Worm (Caenorhabditis elegans) whole organism, L2 larva: ENCODE results near the gene T23E7.2.
A peak's percentile ranks its signal among the peaks of the same experiment; 100 is the strongest.
"Not testable (repeated sequence)": the region's sequence is repeated elsewhere in the genome, so short reads cannot be mapped to it uniquely, and the experiment has no call there.

Experiments
- C34F6.9 ChIP-seq: fragments of 150-350 bp; optimal IDR thresholded peaks from 2 replicates; lab custom pipeline; 2014; ENCODE audit warnings: missing biosample characterization, missing genetic modification characterization
- F13H6.1 ChIP-seq: sonication (generic microtip); optimal IDR thresholded peaks from 2 replicates; lab custom pipeline; 2016; ENCODE audit warnings: missing genetic modification characterization, missing compliant biosample characterization
- R02D3.7 ChIP-seq: fragments of 150-350 bp; optimal IDR thresholded peaks from 2 replicates; lab custom pipeline; 2014; ENCODE audit warnings: missing biosample characterization, missing genetic modification characterization
- ZK546.5 ChIP-seq: sonication (generic microtip); optimal IDR thresholded peaks from 2 replicates; lab custom pipeline; 2017; ENCODE audit warnings: missing biosample characterization, missing genetic modification characterization
- alr-1 ChIP-seq: fragments of 150-350 bp; optimal IDR thresholded peaks from 2 replicates; lab custom pipeline; 2014; ENCODE audit warnings: missing biosample characterization, missing genetic modification characterization
- aly-2 ChIP-seq: fragments of 150-350 bp; optimal IDR thresholded peaks from 2 replicates; lab custom pipeline; 2014; ENCODE audit warnings: missing biosample characterization, missing genetic modification characterization
- ama-1 ChIP-seq: fragments of 150-350 bp; optimal IDR thresholded peaks from 2 replicates; lab custom pipeline; 2018; ENCODE audit warnings: inconsistent platforms
- blmp-1 ChIP-seq: sonication (generic microtip); optimal IDR thresholded peaks from 2 replicates; lab custom pipeline; 2017; ENCODE audit warnings: missing genetic modification characterization, mild to moderate bottlenecking, missing compliant biosample characterization, antibody characterized with exemption, moderate library complexity; ENCODE audit not compliant: insufficient read depth
- ceh-16 ChIP-seq: fragments of 150-350 bp; optimal IDR thresholded peaks from 2 replicates; lab custom pipeline; 2014; ENCODE audit warnings: missing biosample characterization, missing genetic modification characterization
- ceh-82 ChIP-seq: fragments of 150-350 bp; optimal IDR thresholded peaks from 2 replicates; lab custom pipeline; 2014; ENCODE audit warnings: missing biosample characterization, missing genetic modification characterization
- crh-2 ChIP-seq: sonication (generic microtip); optimal IDR thresholded peaks from 2 replicates; lab custom pipeline; 2017; ENCODE audit warnings: missing biosample characterization, missing genetic modification characterization
- elt-1 ChIP-seq: fragments of 150-350 bp; optimal IDR thresholded peaks from 2 replicates; lab custom pipeline; 2014; ENCODE audit warnings: missing biosample characterization, missing genetic modification characterization
- elt-3 ChIP-seq: sonication (generic microtip); optimal IDR thresholded peaks from 2 replicates; lab custom pipeline; 2017; ENCODE audit warnings: missing biosample characterization, missing genetic modification characterization
- fos-1 ChIP-seq: fragments of 150-350 bp; optimal IDR thresholded peaks from 2 replicates; lab custom pipeline; 2014; ENCODE audit warnings: missing biosample characterization, missing genetic modification characterization
- lin-13 ChIP-seq: fragments of 150-350 bp; optimal IDR thresholded peaks from 2 replicates; lab custom pipeline; 2014; ENCODE audit warnings: missing biosample characterization, missing genetic modification reagents, missing genetic modification characterization
- lin-39 ChIP-seq: fragments of 150-350 bp; optimal IDR thresholded peaks from 2 replicates; lab custom pipeline; 2014; ENCODE audit warnings: missing biosample characterization, missing genetic modification reagents, missing genetic modification characterization
- lsy-2 ChIP-seq, 2 experiments: fragments of 150-350 bp in 1 of 2; sonication (generic microtip) in 1 of 2; optimal IDR thresholded peaks; 2 replicates each; lab custom pipeline; 2014 to 2017; ENCODE audit warnings: missing biosample characterization in 2 of 2, missing genetic modification characterization in 2 of 2
- mab-5 ChIP-seq: fragments of 150-350 bp; optimal IDR thresholded peaks from 2 replicates; lab custom pipeline; 2014; ENCODE audit warnings: missing biosample characterization, missing genetic modification characterization
- mbf-1 ChIP-seq: sonication (generic microtip); optimal IDR thresholded peaks from 2 replicates; lab custom pipeline; 2017; ENCODE audit warnings: missing biosample characterization, missing genetic modification characterization
- nhr-11 ChIP-seq: fragments of 150-350 bp; optimal IDR thresholded peaks from 2 replicates; lab custom pipeline; 2014; ENCODE audit warnings: missing biosample characterization, missing genetic modification characterization
- nhr-129 ChIP-seq: fragments of 150-350 bp; optimal IDR thresholded peaks from 2 replicates; lab custom pipeline; 2014; ENCODE audit warnings: missing biosample characterization, missing genetic modification characterization
- nhr-21 ChIP-seq: fragments of 150-350 bp; optimal IDR thresholded peaks from 2 replicates; lab custom pipeline; 2014; ENCODE audit warnings: missing biosample characterization, missing genetic modification characterization
- nhr-23 ChIP-seq: fragments of 150-350 bp; optimal IDR thresholded peaks from 2 replicates; lab custom pipeline; 2014; ENCODE audit warnings: missing biosample characterization, missing genetic modification reagents, missing genetic modification characterization
- nhr-237 ChIP-seq: fragments of 150-350 bp; optimal IDR thresholded peaks from 2 replicates; lab custom pipeline; 2014; ENCODE audit warnings: missing biosample characterization, missing genetic modification characterization
- nhr-6 ChIP-seq: fragments of 150-350 bp; optimal IDR thresholded peaks from 2 replicates; lab custom pipeline; 2014; ENCODE audit warnings: missing biosample characterization, missing genetic modification characterization
- nhr-77 ChIP-seq: fragments of 150-350 bp; optimal IDR thresholded peaks from 2 replicates; lab custom pipeline; 2014; ENCODE audit warnings: missing biosample characterization, missing genetic modification characterization
- peb-1 ChIP-seq: fragments of 150-350 bp; optimal IDR thresholded peaks from 2 replicates; lab custom pipeline; 2014; ENCODE audit warnings: missing biosample characterization, missing genetic modification characterization
- sma-3 ChIP-seq: sonication (generic microtip); optimal IDR thresholded peaks from 2 replicates; lab custom pipeline; 2016; ENCODE audit warnings: missing genetic modification reagents, missing genetic modification characterization, missing compliant biosample characterization
- sma-9 ChIP-seq, 2 experiments: fragments of 150-350 bp in 1 of 2; sonication (generic microtip) in 1 of 2; optimal IDR thresholded peaks; 2 replicates each; lab custom pipeline; 2014 to 2016; ENCODE audit warnings: missing genetic modification characterization in 2 of 2, mild to moderate bottlenecking in 1 of 2, missing biosample characterization in 1 of 2, missing compliant biosample characterization in 1 of 2, missing genetic modification reagents in 1 of 2, moderate library complexity in 1 of 2
- snpc-4 ChIP-seq: fragments of 150-350 bp; optimal IDR thresholded peaks from 2 replicates; lab custom pipeline; 2014; ENCODE audit warnings: missing biosample characterization, missing genetic modification characterization
- unc-55 ChIP-seq: fragments of 150-350 bp; sonication (generic microtip); optimal IDR thresholded peaks from 3 replicates; lab custom pipeline; 2014; ENCODE audit warnings: missing biosample characterization, missing genetic modification reagents, missing genetic modification characterization
- unc-62 ChIP-seq: fragments of 150-350 bp; optimal IDR thresholded peaks from 2 replicates; lab custom pipeline; 2014; ENCODE audit warnings: missing biosample characterization, missing genetic modification reagents, missing genetic modification characterization
- zag-1 ChIP-seq: fragments of 150-350 bp; optimal IDR thresholded peaks from 2 replicates; lab custom pipeline; 2014; ENCODE audit warnings: missing biosample characterization, missing genetic modification characterization
- ztf-1 ChIP-seq: fragments of 200-800 bp; sonication (Bioruptor generic); conservative IDR thresholded peaks from 2 replicates; pipeline ENCODE4 v1.3.6; 2022; ENCODE audit warnings: missing genetic modification characterization, missing compliant biosample characterization
- ztf-11 ChIP-seq: sonication (generic microtip); optimal IDR thresholded peaks from 2 replicates; lab custom pipeline; 2017; ENCODE audit warnings: missing biosample characterization, missing genetic modification characterization
- ztf-4 ChIP-seq: fragments of 150-350 bp; optimal IDR thresholded peaks from 2 replicates; lab custom pipeline; 2014; ENCODE audit warnings: missing biosample characterization, missing genetic modification characterization

The T23E7.2 gene

ce11 chrX:17642832-17643231, 28.0 kb upstream of the T23E7.2 start:
- TF ChIP-seq nhr-77 (tag; lab: Kevin White, UChicago) (no peak), ztf-1 (no peak)

ce11 chrX:17643812-17644211, 27.0 kb upstream of the T23E7.2 start:
- TF ChIP-seq sma-9 (GFP tag; optimal IDR thresholded peaks at IDR 0.05; lab: Kevin White, UChicago): peak; percentile 9
- TF ChIP-seq sma-9 (tag; optimal IDR thresholded peaks at IDR 0.05; lab: Kevin White, UChicago): no peak
- no peak for TF ChIP-seq elt-1 (tag; lab: Kevin White, UChicago)
- no peak for TF ChIP-seq nhr-237 (tag; lab: Kevin White, UChicago)
- TF ChIP-seq nhr-6 (tag; lab: Kevin White, UChicago): no peak
- TF ChIP-seq sma-3 (GFP tag; lab: Kevin White, UChicago): peak; percentile 22
- TF ChIP-seq ztf-11 (tag; lab: Kevin White, UChicago): no peak
- no peak for TF ChIP-seq ZK546.5 (tag; lab: Kevin White, UChicago)
- TF ChIP-seq lsy-2 (tag; optimal IDR thresholded peaks at IDR 0.05; lab: Kevin White, UChicago): no peak

- not testable (repeated sequence) for TF ChIP-seq nhr-21; lin-39 (tag; lab: Kevin White, UChicago); aly-2 (tag; lab: Kevin White, UChicago)
Observed at ce11 chrX:17649380-17649779, 21.4 kb upstream of the T23E7.2 start, which contains the start of gene tmem-218. Gene tmem-218 (plus strand): TSS chrX:17649680.

ce11 chrX:17662146-17662545, 8.7 kb upstream of the T23E7.2 start, which contains the start of gene nlp-6:
Gene nlp-6 (plus strand): TSS chrX:17662446.
- TF ChIP-seq R02D3.7 (tag; lab: Kevin White, UChicago): no peak
- no peak for TF ChIP-seq unc-62 (GFP tag; lab: Kevin White, UChicago)
- no peak for TF ChIP-seq sma-3 (GFP tag; lab: Kevin White, UChicago)
- no peak for TF ChIP-seq ceh-82 (tag; lab: Kevin White, UChicago)
- no peak for TF ChIP-seq unc-55
- no peak for TF ChIP-seq lin-39 (tag; lab: Kevin White, UChicago)
- TF ChIP-seq alr-1 (tag; lab: Kevin White, UChicago): no peak

ce11 chrX:17667288-17667687, 3.5 kb upstream of the T23E7.2 start:
- TF ChIP-seq lin-39 (tag; lab: Kevin White, UChicago) (no peak), zag-1 (no peak), nhr-23 (tag; lab: Kevin White, UChicago) (no peak), nhr-77 (tag; lab: Kevin White, UChicago) (no peak), crh-2 (tag; lab: Kevin White, UChicago) (no peak), ztf-11 (tag; lab: Kevin White, UChicago) (no peak), elt-3 (no peak), alr-1 (tag; lab: Kevin White, UChicago) (no peak), ceh-16 (tag; lab: Kevin White, UChicago) (no peak), mbf-1 (tag; lab: Kevin White, UChicago) (no peak), blmp-1 (tag; lab: Kevin White, UChicago) (no peak), nhr-11 (no peak), peb-1 (tag; lab: Kevin White, UChicago) (no peak), snpc-4 (tag; lab: Kevin White, UChicago) (no peak), sma-9 (GFP tag; optimal IDR thresholded peaks at IDR 0.05; lab: Kevin White, UChicago) (peak; percentile 37), sma-9 (tag; optimal IDR thresholded peaks at IDR 0.05; lab: Kevin White, UChicago) (no peak), unc-62 (GFP tag; lab: Kevin White, UChicago) (no peak), ztf-1 (no peak), mab-5 (tag; lab: Kevin White, UChicago) (no peak), R02D3.7 (tag; lab: Kevin White, UChicago) (no peak), ztf-4 (no peak), fos-1 (tag; lab: Kevin White, UChicago) (no peak), C34F6.9 (tag; lab: Kevin White, UChicago) (peak; percentile 21), lin-13 (no peak), nhr-129 (peak; percentile 57), lsy-2 (tag; optimal IDR thresholded peaks at IDR 0.05; lab: Kevin White, UChicago) (no peak), F13H6.1 (tag; lab: Kevin White, UChicago) (peak; percentile 55), ama-1 (lab: Kevin White, UChicago) (no peak)
- TF ChIP-seq, all 48 proteins: peak for 4
